Fruit fly (Drosophila melanogaster) S2 (cell line): ENCODE data around the gene Cse1.

Source experiments
- CG8478 ChIP-seq: fragments of >200 bp; optimal IDR thresholded peaks from 2 replicates; lab custom pipeline; 2018
- CTCF ChIP-seq, 2 experiments: fragments of >200 bp; optimal IDR thresholded peaks; 2 replicates each; lab custom pipeline; 2018

DNA sequence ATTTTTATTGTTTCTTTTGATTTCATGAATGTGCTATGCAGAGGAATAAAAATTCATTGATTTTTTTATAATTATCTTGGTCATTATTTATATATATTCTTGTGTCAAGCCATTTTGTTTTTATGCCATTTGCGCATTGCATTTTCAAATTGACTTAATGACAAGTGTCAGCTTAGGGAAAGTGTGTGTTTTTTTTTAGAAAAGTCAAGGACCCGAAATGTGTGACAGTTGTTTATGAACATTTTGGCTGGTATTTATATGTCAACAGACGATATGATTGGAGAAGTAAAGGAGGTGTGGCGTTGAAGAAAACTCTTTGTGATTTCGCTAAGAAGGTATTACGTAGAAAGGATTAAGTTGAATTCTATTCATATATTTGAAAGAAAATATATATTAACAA, 12.7 kb upstream of the Cse1 start, which contains the start of the genes SclA and SclB:
- no peak for TF ChIP-seq CG8478 (lab: Kevin White, UChicago)
- TF ChIP-seq CTCF (optimal IDR thresholded peaks at IDR 0.05; lab: Kevin White, UChicago): no peak
